Worm (Caenorhabditis elegans): ENCODE measurements around the gene srz-44.

Gene srz-44

DNA sequence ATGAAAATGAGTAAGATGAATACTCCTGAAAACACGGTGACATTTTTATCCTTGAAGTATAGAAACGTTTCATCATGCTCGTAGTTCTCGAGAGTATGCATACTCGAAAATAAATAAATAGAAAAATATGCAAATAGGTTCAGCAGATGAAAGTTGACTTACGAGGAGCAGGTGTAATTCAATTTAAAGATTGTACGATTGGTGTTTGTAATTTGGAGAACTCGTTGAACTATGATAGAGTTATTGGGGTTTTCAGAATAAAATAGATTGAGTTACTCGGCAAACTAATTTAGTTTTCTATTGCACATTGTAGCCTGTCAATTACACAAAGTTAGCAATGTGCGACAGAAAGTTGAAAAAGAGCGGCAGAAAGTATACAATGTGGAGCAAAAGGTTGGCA lies at the start of gene srz-44:
Gene srz-44, minus strand, starts transcription at position 101 of the 400 bp plus-strand sequence.
- TF ChIP-seq flh-1 (GFP tag; optimal IDR thresholded peaks at IDR 0.05) (no peak), ces-1 (GFP tag; optimal IDR thresholded peaks at IDR 0.05) (peak; percentile 13)

DNA sequence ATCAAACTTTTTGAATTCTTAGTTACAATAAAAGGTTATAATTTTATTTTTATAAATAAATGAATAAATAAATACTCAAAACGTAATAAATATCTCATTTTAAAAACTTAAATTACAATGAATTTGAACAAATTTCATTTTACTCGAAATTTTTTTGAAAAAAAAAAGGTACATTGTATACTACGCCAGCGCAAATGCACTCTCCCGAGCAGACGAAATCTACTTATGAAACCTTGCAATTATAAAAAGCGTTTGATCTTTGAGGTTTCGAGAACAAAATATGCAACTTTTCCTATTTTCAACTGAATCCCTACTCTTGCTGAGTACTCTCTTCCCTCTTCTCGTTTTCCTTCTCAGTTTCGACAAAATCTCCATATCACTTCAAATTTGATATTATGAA lies 48.9 kb upstream of the srz-44 start, which contains the start of gene nhr-197:
Gene nhr-197, plus strand, starts transcription at position 301 of the 400 bp plus-strand sequence.
- TF ChIP-seq nhr-2 (tag; optimal IDR thresholded peaks at IDR 0.05) (no peak), drap-1 (GFP tag; optimal IDR thresholded peaks at IDR 0.05) (no peak)

DNA sequence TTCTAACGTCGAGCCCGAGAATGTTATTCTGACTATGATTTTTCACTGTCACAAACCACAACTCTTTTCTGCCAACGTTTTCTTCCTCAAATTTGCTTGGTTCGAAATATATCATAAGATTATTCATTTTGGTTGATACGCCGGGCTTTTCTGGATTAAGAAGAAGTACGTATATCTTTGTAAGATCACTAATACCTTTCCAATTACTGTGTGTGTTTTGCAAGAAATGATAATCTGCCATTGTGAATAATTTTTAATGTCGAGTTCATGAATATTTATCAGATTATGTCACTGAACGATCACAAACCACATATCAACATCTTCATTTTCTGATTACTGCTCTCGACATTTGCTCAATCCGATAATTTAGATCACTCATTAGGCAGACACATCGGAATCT lies 46.8 kb upstream of the srz-44 start, which contains the start of gene nhr-196:
Gene nhr-196, plus strand, starts transcription at position 118 of the 400 bp plus-strand sequence.
- TF ChIP-seq tbx-8 (GFP tag; optimal IDR thresholded peaks at IDR 0.05) (no peak), zip-8 (tag; optimal IDR thresholded peaks at IDR 0.05) (no peak), drap-1 (GFP tag; optimal IDR thresholded peaks at IDR 0.05) (no peak), pha-4 (tag; optimal IDR thresholded peaks at IDR 0.05) (no peak), ceh-43 (GFP tag; optimal IDR thresholded peaks at IDR 0.05) (no peak), ceh-39 (tag; optimal IDR thresholded peaks at IDR 0.05) (no peak), lsy-2 (tag; optimal IDR thresholded peaks at IDR 0.05) (no peak), nhr-76 (tag; optimal IDR thresholded peaks at IDR 0.05) (no peak), sptf-1 (tag; optimal IDR thresholded peaks at IDR 0.05) (no peak), bed-3 (GFP tag; optimal IDR thresholded peaks at IDR 0.05) (no peak), nhr-2 (tag; optimal IDR thresholded peaks at IDR 0.05) (no peak), elt-3 (tag; optimal IDR thresholded peaks at IDR 0.05) (no peak), ham-2 (GFP tag; optimal IDR thresholded peaks at IDR 0.05) (no peak), lin-13 (tag; optimal IDR thresholded peaks at IDR 0.05) (no peak), blmp-1 (tag; optimal IDR thresholded peaks at IDR 0.05) (no peak), mls-2 (tag; optimal IDR thresholded peaks at IDR 0.05) (no peak), flh-1 (GFP tag; optimal IDR thresholded peaks at IDR 0.05) (no peak)

DNA sequence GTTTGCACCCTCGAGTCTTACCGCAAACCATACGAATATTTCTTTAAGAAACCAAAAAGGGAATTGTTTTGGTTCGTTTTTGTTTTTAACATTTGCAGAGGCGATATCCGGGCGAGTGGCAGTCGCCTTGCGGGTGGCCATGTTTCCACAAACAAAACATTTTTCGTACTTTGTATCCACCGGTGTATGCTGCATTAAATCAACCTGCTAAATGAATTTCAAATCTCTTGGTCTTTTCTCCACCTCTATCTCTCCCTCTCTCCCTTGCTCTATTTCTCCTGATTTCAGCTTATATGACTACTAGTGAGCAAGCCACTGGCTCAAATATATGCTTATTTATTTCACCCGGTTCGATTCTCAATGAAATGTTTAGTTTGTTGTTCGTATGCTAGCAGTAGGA lies 38.5 kb upstream of the srz-44 start, which contains the start of gene nhr-52:
Gene nhr-52, plus strand, starts transcription at position 301 of the 400 bp plus-strand sequence.
- TF ChIP-seq pha-4 (tag; optimal IDR thresholded peaks at IDR 0.05) (no peak), elt-1 (tag; optimal IDR thresholded peaks at IDR 0.05; ENCODE audit: borderline replicate concordance, insufficient read depth) (no peak), hlh-1 (tag; optimal IDR thresholded peaks at IDR 0.05) (no peak), lin-32 (GFP tag; optimal IDR thresholded peaks at IDR 0.05) (no peak), sem-2 (GFP tag; optimal IDR thresholded peaks at IDR 0.05) (no peak), drap-1 (GFP tag; optimal IDR thresholded peaks at IDR 0.05) (no peak), flh-1 (GFP tag; optimal IDR thresholded peaks at IDR 0.05) (no peak), ceh-39 (tag; optimal IDR thresholded peaks at IDR 0.05) (no peak), tbx-8 (GFP tag; optimal IDR thresholded peaks at IDR 0.05) (no peak), lsy-2 (tag; optimal IDR thresholded peaks at IDR 0.05) (no peak), M03D4.4 (tag; optimal IDR thresholded peaks at IDR 0.05) (no peak), ceh-83 (GFP tag; optimal IDR thresholded peaks at IDR 0.05) (no peak), nhr-76 (tag; optimal IDR thresholded peaks at IDR 0.05) (no peak), nhr-237 (tag; optimal IDR thresholded peaks at IDR 0.05) (no peak), cnd-1 (tag; optimal IDR thresholded peaks at IDR 0.05) (no peak), bed-3 (GFP tag; optimal IDR thresholded peaks at IDR 0.05) (no peak), ceh-43 (GFP tag; optimal IDR thresholded peaks at IDR 0.05) (no peak), mls-2 (tag; optimal IDR thresholded peaks at IDR 0.05) (no peak), mep-1 (tag; optimal IDR thresholded peaks at IDR 0.05) (no peak)

DNA sequence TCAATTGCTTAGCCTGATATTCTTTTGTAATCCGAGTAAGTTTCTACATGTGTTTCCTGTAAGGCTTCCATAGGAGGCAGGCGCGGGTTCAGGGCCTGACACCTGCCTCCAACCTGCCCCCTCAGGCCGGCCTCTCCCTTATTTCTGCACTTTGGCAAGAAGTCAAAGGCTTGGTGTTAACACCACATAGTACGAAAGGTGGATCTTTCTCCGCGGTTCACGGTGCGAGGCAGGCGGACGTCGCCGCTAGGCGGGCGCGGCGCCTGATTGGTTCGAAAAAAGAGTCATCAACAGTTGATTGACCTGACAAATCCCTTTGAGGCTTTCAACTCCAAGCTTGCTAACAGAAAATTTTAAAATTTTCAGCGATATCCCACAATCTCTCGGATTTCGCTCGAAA lies 36.1 kb upstream of the srz-44 start:
- TF ChIP-seq mab-5 (tag; optimal IDR thresholded peaks at IDR 0.05), result no peak
- TF ChIP-seq flh-1 (GFP tag; optimal IDR thresholded peaks at IDR 0.05), result no peak
- no peak for TF ChIP-seq drap-1 (GFP tag; optimal IDR thresholded peaks at IDR 0.05)
- no peak for TF ChIP-seq nhr-12 (tag; optimal IDR thresholded peaks at IDR 0.05)
- no peak for TF ChIP-seq M03D4.4 (tag; optimal IDR thresholded peaks at IDR 0.05)
- no peak for TF ChIP-seq lin-32 (GFP tag; optimal IDR thresholded peaks at IDR 0.05)
- no peak for TF ChIP-seq tbx-8 (GFP tag; optimal IDR thresholded peaks at IDR 0.05)
- no peak for TF ChIP-seq cnd-1 (tag; optimal IDR thresholded peaks at IDR 0.05)
- TF ChIP-seq lsy-2 (tag; optimal IDR thresholded peaks at IDR 0.05), result no peak
- TF ChIP-seq elt-3 (tag; optimal IDR thresholded peaks at IDR 0.05), result no peak
- TF ChIP-seq sptf-1 (tag; optimal IDR thresholded peaks at IDR 0.05), result no peak

DNA sequence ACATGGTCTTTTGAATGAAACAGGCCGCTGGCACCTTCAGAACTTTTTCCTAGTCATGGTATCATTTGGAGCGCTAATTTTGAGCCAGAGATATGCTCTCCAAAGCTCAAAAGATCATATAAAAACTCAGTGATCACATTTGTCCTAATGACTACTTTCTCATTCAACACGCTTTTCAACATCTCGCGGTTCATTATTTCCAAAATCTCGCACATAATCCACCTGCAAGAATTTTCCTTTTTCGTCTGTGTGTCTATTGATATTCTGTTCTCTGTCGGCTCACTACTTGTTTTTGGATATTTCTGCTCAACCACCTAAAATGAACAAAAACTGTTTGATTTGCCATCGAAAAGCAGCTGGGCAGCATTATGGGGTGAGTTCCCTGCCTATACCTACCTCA lies 35.0 kb upstream of the srz-44 start, which contains the start of gene nhr-51:
Gene nhr-51, plus strand, starts transcription at position 301 of the 400 bp plus-strand sequence.
- TF ChIP-seq nhr-76 (tag; optimal IDR thresholded peaks at IDR 0.05), result no peak
- no peak for TF ChIP-seq cnd-1 (tag; optimal IDR thresholded peaks at IDR 0.05)
- TF ChIP-seq nhr-28 (tag; optimal IDR thresholded peaks at IDR 0.05), result no peak
- TF ChIP-seq lsy-2 (tag; optimal IDR thresholded peaks at IDR 0.05), result no peak
- no peak for TF ChIP-seq elt-1 (tag; optimal IDR thresholded peaks at IDR 0.05; ENCODE audit: borderline replicate concordance, insufficient read depth)
- TF ChIP-seq drap-1 (GFP tag; optimal IDR thresholded peaks at IDR 0.05), result no peak
- TF ChIP-seq zip-8 (tag; optimal IDR thresholded peaks at IDR 0.05), result no peak
- TF ChIP-seq hlh-1 (tag; optimal IDR thresholded peaks at IDR 0.05), result no peak
- TF ChIP-seq ztf-11 (tag; optimal IDR thresholded peaks at IDR 0.05), result no peak
- TF ChIP-seq mep-1 (tag; optimal IDR thresholded peaks at IDR 0.05), result no peak
- no peak for TF ChIP-seq tbx-8 (GFP tag; optimal IDR thresholded peaks at IDR 0.05)
- TF ChIP-seq lin-13 (tag; optimal IDR thresholded peaks at IDR 0.05), result no peak
- no peak for TF ChIP-seq ceh-39 (tag; optimal IDR thresholded peaks at IDR 0.05)
- no peak for TF ChIP-seq unc-120 (tag; optimal IDR thresholded peaks at IDR 0.05; ENCODE audit: poor library complexity, severe bottlenecking)
- TF ChIP-seq lin-32 (GFP tag; optimal IDR thresholded peaks at IDR 0.05), result no peak
- TF ChIP-seq nhr-237 (tag; optimal IDR thresholded peaks at IDR 0.05), result no peak
- TF ChIP-seq blmp-1 (tag; optimal IDR thresholded peaks at IDR 0.05), result no peak

Measured in whole organism, mixed stage, embryonic.